Worm (Caenorhabditis elegans): ENCODE data around the gene R08A2.9.
A peak's percentile ranks its signal among the peaks of the same experiment; 100 is the strongest.

R08A2.9 gene

DNA sequence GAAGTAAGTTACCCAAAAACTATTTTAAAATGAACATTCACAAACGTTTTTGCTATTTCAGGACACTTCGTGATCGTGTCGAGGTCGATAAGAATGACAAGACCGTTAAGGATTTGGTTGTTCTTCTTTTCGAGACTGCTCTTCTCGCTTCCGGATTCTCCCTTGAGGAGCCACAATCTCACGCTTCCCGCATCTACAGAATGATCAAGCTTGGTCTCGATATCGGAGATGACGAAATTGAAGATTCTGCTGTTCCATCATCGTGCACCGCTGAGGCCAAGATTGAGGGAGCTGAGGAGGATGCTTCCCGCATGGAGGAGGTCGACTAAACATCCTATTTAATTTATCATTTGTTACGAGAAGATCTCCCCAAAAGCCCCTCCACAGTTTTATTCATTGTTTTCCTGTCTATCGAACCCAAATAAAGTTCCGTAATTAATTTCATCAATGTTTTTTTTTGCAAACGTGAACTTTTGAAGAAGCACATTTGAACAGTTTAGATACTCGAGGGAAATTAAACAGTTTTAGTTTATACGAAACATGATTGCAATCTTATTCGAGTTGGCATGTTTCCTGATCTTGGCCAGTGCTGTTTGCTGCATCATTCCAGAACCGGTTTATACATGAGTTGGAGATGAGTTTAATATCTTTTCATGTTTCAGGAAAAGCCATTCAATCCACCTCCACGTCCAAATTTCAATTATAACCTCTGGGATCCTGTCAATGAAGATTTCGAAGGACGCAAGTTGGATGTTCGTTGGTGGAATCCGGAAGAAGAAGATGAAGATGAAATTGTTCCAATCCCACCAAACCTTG, 19.8 kb upstream of the R08A2.9 start, which contains the start of gene C47E8.11 (continued):
- no peak for TF ChIP-seq hpl-2 (GFP tag; optimal IDR thresholded peaks at IDR 0.05)
- TF ChIP-seq snpc-4 (tag; optimal IDR thresholded peaks at IDR 0.05) = peak; percentile 28
- TF ChIP-seq aha-1 (tag; optimal IDR thresholded peaks at IDR 0.05) = peak; percentile 20
- peak; percentile 25 for TF ChIP-seq lin-13 (GFP tag; optimal IDR thresholded peaks at IDR 0.05)
- no peak for TF ChIP-seq skn-1 (tag; optimal IDR thresholded peaks at IDR 0.05)
- TF ChIP-seq nhr-90 (tag; optimal IDR thresholded peaks at IDR 0.05; ENCODE audit: poor library complexity) = peak; percentile 65
- TF ChIP-seq zag-1 (tag; optimal IDR thresholded peaks at IDR 0.05) = no peak
- no peak for TF ChIP-seq fkh-10 (GFP tag; optimal IDR thresholded peaks at IDR 0.05)
- TF ChIP-seq sup-37 (GFP tag; optimal IDR thresholded peaks at IDR 0.05) = no peak
- no peak for TF ChIP-seq fkh-8 (tag; optimal IDR thresholded peaks at IDR 0.05)
- TF ChIP-seq nhr-20 (tag; optimal IDR thresholded peaks at IDR 0.05) = peak; percentile 39
- no peak for TF ChIP-seq mdl-1 (tag; optimal IDR thresholded peaks at IDR 0.05)
- TF ChIP-seq hlh-17 (GFP tag; optimal IDR thresholded peaks at IDR 0.05; ENCODE audit: borderline replicate concordance) = no peak
- TF ChIP-seq nhr-71 (tag; optimal IDR thresholded peaks at IDR 0.05) = peak; percentile 69
- no peak for TF ChIP-seq fkh-4 (tag; optimal IDR thresholded peaks at IDR 0.05; ENCODE audit: borderline replicate concordance)
- TF ChIP-seq sptf-1 (tag; optimal IDR thresholded peaks at IDR 0.05) = no peak
- TF ChIP-seq nhr-76 (tag; optimal IDR thresholded peaks at IDR 0.05) = no peak
- no peak for TF ChIP-seq jun-1 (tag; optimal IDR thresholded peaks at IDR 0.05)
- TF ChIP-seq unc-30 (tag; optimal IDR thresholded peaks at IDR 0.05) = no peak
- peak; percentile 5 for TF ChIP-seq egl-13 (tag; optimal IDR thresholded peaks at IDR 0.05)
- no peak for TF ChIP-seq alr-1 (tag; optimal IDR thresholded peaks at IDR 0.05; ENCODE audit: borderline replicate concordance)
- TF ChIP-seq egl-27 (tag; optimal IDR thresholded peaks at IDR 0.05) = no peak
- TF ChIP-seq sox-4 (tag; optimal IDR thresholded peaks at IDR 0.05) = no peak
- TF ChIP-seq elt-3 (tag; optimal IDR thresholded peaks at IDR 0.05) = no peak
- TF ChIP-seq mab-9 (GFP tag; IDR thresholded peaks at IDR 0.05) = no peak
- TF ChIP-seq C34B4.2 (tag; optimal IDR thresholded peaks at IDR 0.05) = no peak
- TF ChIP-seq swsn-7 (tag; optimal IDR thresholded peaks at IDR 0.05) = peak; percentile 63
- TF ChIP-seq ztf-4 (tag; optimal IDR thresholded peaks at IDR 0.05) = peak; percentile 49
- TF ChIP-seq nhr-12 (tag; optimal IDR thresholded peaks at IDR 0.05) = no peak
- no peak for TF ChIP-seq ceh-82 (tag; optimal IDR thresholded peaks at IDR 0.05)
- no peak for TF ChIP-seq unc-62 (GFP tag; optimal IDR thresholded peaks at IDR 0.05)
- no peak for TF ChIP-seq nhr-28 (tag; optimal IDR thresholded peaks at IDR 0.05)
- no peak for TF ChIP-seq lin-39 (tag; optimal IDR thresholded peaks at IDR 0.05)
- TF ChIP-seq C04F5.9 (tag; optimal IDR thresholded peaks at IDR 0.05) = no peak
- TF ChIP-seq lir-3 (tag; optimal IDR thresholded peaks at IDR 0.05; ENCODE audit: poor library complexity) = no peak
- peak; percentile 33 for TF ChIP-seq lin-14 (GFP tag; optimal IDR thresholded peaks at IDR 0.05)
- no peak for TF ChIP-seq dpl-1 (GFP tag; optimal IDR thresholded peaks at IDR 0.05)
- no peak for TF ChIP-seq fos-1 (tag; optimal IDR thresholded peaks at IDR 0.05)
- peak; percentile 98 for TF ChIP-seq ama-1 (optimal IDR thresholded peaks at IDR 0.05)
- TF ChIP-seq pqm-1 (tag; optimal IDR thresholded peaks at IDR 0.05) = peak; percentile 37
- peak; percentile 12 for TF ChIP-seq xbp-1 (tag; optimal IDR thresholded peaks at IDR 0.05)
- TF ChIP-seq lsy-2 (tag; optimal IDR thresholded peaks at IDR 0.05) = peak; percentile 26 to 41
- peak; percentile 100 for TF ChIP-seq aly-2 (tag; optimal IDR thresholded peaks at IDR 0.05)
- TF ChIP-seq nhr-85 (tag) = no peak
- no peak for TF ChIP-seq zip-4 (GFP tag; optimal IDR thresholded peaks at IDR 0.05)
- no peak for TF ChIP-seq unc-130 (tag; optimal IDR thresholded peaks at IDR 0.05)
- TF ChIP-seq Y116A8C.19 (tag; optimal IDR thresholded peaks at IDR 0.05; ENCODE audit: borderline replicate concordance) = no peak
- peak; percentile 38 for TF ChIP-seq dsc-1 (tag; optimal IDR thresholded peaks at IDR 0.05)
- peak; percentile 31; the same call in 1 of the 2 replicates for TF ChIP-seq grh-1 (GFP tag; IDR thresholded peaks at IDR 0.05)
- TF ChIP-seq ets-5 (GFP tag; IDR thresholded peaks at IDR 0.05) = no peak
- no peak for TF ChIP-seq tlp-1 (tag; optimal IDR thresholded peaks at IDR 0.05)
- no peak for TF ChIP-seq efl-3 (GFP tag; optimal IDR thresholded peaks at IDR 0.05)

All from whole organism, L1 larva.